Worm (Caenorhabditis elegans) whole organism, L4/young adult: ENCODE measurements around the gene C08F8.6.

Experiments used
- W03F9.2 ChIP-seq: fragments of 150-350 bp; optimal IDR thresholded peaks from 2 replicates; lab custom pipeline; 2014; ENCODE audit warnings: missing biosample characterization, missing genetic modification characterization
- him-1 ChIP-seq: sonication (generic microtip); optimal IDR thresholded peaks from 2 replicates; lab custom pipeline; 2016; ENCODE audit warnings: missing genotype, missing genetic modification reagents, missing genetic modification characterization, missing compliant biosample characterization

DNA sequence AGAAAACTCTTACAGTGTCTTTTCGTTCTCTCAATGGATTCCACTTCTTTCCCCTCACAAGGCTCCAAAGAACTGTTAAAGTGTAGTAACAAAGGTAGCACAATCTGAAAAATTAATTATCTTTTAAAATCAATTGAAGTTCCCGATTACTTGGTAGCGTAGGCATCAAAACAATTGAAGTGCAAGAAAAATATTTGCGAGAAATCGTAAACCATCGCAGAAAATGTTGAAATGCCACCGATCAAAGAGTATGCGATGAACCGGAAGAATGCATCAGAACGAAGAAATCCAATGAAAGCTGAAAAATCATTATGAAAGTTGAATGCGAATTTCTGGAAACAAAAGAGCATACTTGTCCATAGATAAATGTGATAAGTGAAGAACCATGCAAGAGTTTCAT lies 18.2 kb downstream of the C08F8.6 start:
- TF ChIP-seq him-1 (no peak), W03F9.2 (tag; lab: Kevin White, UChicago) (no peak)
